Fruit fly (Drosophila melanogaster) whole organism, embryonic: ENCODE data around the gene CG33490.
A peak's percentile ranks its signal among the peaks of the same experiment; 100 is the strongest.

Experiments used
- Bgb ChIP-seq: fragments of 200-800 bp; sonication (Bioruptor generic); IDR thresholded peaks from 2 replicates; pipeline ENCODE4 v1.3.6; 2022; ENCODE audit warnings: missing biosample characterization, missing genetic modification characterization; ENCODE audit not compliant: partially characterized antibody
- Blimp-1 ChIP-seq: fragments of 200-800 bp; sonication (Bioruptor generic); optimal IDR thresholded peaks from 3 replicates; lab custom pipeline; 2018; ENCODE audit warnings: missing biosample characterization, missing genetic modification characterization, mild to moderate bottlenecking, moderate library complexity, missing genetic modification reagents
- CG1024 ChIP-seq: fragments of 200-800 bp; sonication (Bioruptor generic); IDR thresholded peaks from 2 replicates; pipeline ENCODE4 v1.3.6; 2022; ENCODE audit warnings: missing biosample characterization, missing genetic modification characterization
- CG12391 ChIP-seq: fragments of 200-800 bp; sonication (Bioruptor generic); optimal IDR thresholded peaks from 3 replicates; lab custom pipeline; 2018; ENCODE audit warnings: missing biosample characterization, mild to moderate bottlenecking, missing genetic modification characterization, moderate library complexity
- CG13894 ChIP-seq: fragments of 200-800 bp; sonication (Bioruptor generic); optimal IDR thresholded peaks from 3 replicates; lab custom pipeline; 2018; ENCODE audit warnings: missing biosample characterization, mild to moderate bottlenecking, missing genetic modification characterization, moderate library complexity
- CG14710 ChIP-seq: fragments of 200-800 bp; sonication (Bioruptor generic); optimal IDR thresholded peaks from 3 replicates; lab custom pipeline; 2019; ENCODE audit warnings: missing biosample characterization, mild to moderate bottlenecking, missing genetic modification characterization, moderate library complexity
- CG15514 ChIP-seq: fragments of 200-800 bp; sonication (Bioruptor generic); optimal IDR thresholded peaks from 3 replicates; lab custom pipeline; 2017; ENCODE audit warnings: missing biosample characterization, missing genetic modification characterization, mild to moderate bottlenecking, moderate library complexity, missing genetic modification reagents
- CG16815 ChIP-seq: fragments of 200-800 bp; sonication (Bioruptor generic); optimal IDR thresholded peaks from 3 replicates; lab custom pipeline; 2017; ENCODE audit warnings: missing biosample characterization, mild to moderate bottlenecking, missing genetic modification characterization
- CG16863 ChIP-seq: fragments of 200-800 bp; sonication (Bioruptor generic); optimal IDR thresholded peaks from 3 replicates; lab custom pipeline; 2016; ENCODE audit warnings: missing biosample characterization, missing genetic modification characterization
- CG17328 ChIP-seq: fragments of 200-800 bp; sonication (Bioruptor generic); IDR thresholded peaks from 2 replicates; pipeline ENCODE4 v1.3.6; 2022; ENCODE audit warnings: missing biosample characterization, missing genetic modification characterization
- CG17829 ChIP-seq: fragments of 200-800 bp; optimal IDR thresholded peaks from 2 replicates; lab custom pipeline; 2019; ENCODE audit warnings: missing biosample characterization, mild to moderate bottlenecking, missing genetic modification characterization, moderate library complexity
- CG2199 ChIP-seq: fragments of 200-800 bp; sonication (Bioruptor generic); IDR thresholded peaks from 3 replicates; pipeline ENCODE4 v1.3.6; 2022; ENCODE audit warnings: missing biosample characterization, missing genetic modification characterization
- CG30020 ChIP-seq: fragments of 200-800 bp; optimal IDR thresholded peaks from 2 replicates; lab custom pipeline; 2019; ENCODE audit warnings: missing biosample characterization, mild to moderate bottlenecking, missing genetic modification characterization, moderate library complexity
- CG34376 ChIP-seq: fragments of 200-800 bp; sonication (Bioruptor generic); optimal IDR thresholded peaks from 2 replicates; lab custom pipeline; 2018; ENCODE audit warnings: missing biosample characterization, mild to moderate bottlenecking, missing genetic modification characterization
- CG4424 ChIP-seq: fragments of 200-800 bp; sonication (Bioruptor generic); optimal IDR thresholded peaks from 3 replicates; lab custom pipeline; 2016; ENCODE audit warnings: missing biosample characterization, missing genetic modification characterization
- CG5180 ChIP-seq: fragments of 200-800 bp; sonication (Bioruptor generic); optimal IDR thresholded peaks from 3 replicates; lab custom pipeline; 2017; ENCODE audit warnings: missing biosample characterization, missing genetic modification characterization, mild to moderate bottlenecking, moderate library complexity, missing genetic modification reagents
- CG7928 ChIP-seq: fragments of 200-800 bp; sonication (Bioruptor generic); optimal IDR thresholded peaks from 2 replicates; lab custom pipeline; 2017; ENCODE audit warnings: missing biosample characterization, mild to moderate bottlenecking, missing genetic modification characterization
- CG8924 ChIP-seq: fragments of 200-800 bp; optimal IDR thresholded peaks from 3 replicates; lab custom pipeline; 2019; ENCODE audit warnings: missing biosample characterization, mild to moderate bottlenecking, missing genetic modification characterization, moderate library complexity
- CG9932 ChIP-seq: fragments of 200-800 bp; sonication (Bioruptor generic); IDR thresholded peaks from 2 replicates; pipeline ENCODE4 v1.3.6; 2022; ENCODE audit warnings: missing biosample characterization, missing genetic modification characterization
- Deaf1 ChIP-seq: fragments of 200-800 bp; optimal IDR thresholded peaks from 3 replicates; lab custom pipeline; 2019; ENCODE audit warnings: missing biosample characterization, mild to moderate bottlenecking, missing genetic modification characterization, moderate library complexity
- Fer1 ChIP-seq: fragments of 200-800 bp; sonication (Bioruptor generic); optimal IDR thresholded peaks from 2 replicates; lab custom pipeline; 2017; ENCODE audit warnings: missing biosample characterization, mild to moderate bottlenecking, missing genetic modification characterization
- HLH54F ChIP-seq: fragments of 200-800 bp; sonication (Bioruptor generic); optimal IDR thresholded peaks from 3 replicates; lab custom pipeline; 2016; ENCODE audit warnings: missing biosample characterization, missing genetic modification characterization
- Hand ChIP-seq: fragments of 200-800 bp; sonication (Bioruptor generic); optimal IDR thresholded peaks from 2 replicates; lab custom pipeline; 2017; ENCODE audit warnings: mild to moderate bottlenecking, missing biosample characterization, missing genetic modification reagents, missing genetic modification characterization
- Hmr ChIP-seq: fragments of 200-800 bp; sonication (Bioruptor generic); optimal IDR thresholded peaks from 3 replicates; lab custom pipeline; 2017; ENCODE audit warnings: mild to moderate bottlenecking, missing biosample characterization, missing genetic modification reagents, missing genetic modification characterization
- Hsf ChIP-seq: fragments of 200-800 bp; sonication (Bioruptor generic); optimal IDR thresholded peaks from 3 replicates; lab custom pipeline; 2016; ENCODE audit warnings: missing biosample characterization, missing genetic modification characterization
- Jarid2 ChIP-seq: fragments of 200-800 bp; sonication (Bioruptor generic); optimal IDR thresholded peaks from 3 replicates; lab custom pipeline; 2017; ENCODE audit warnings: mild to moderate bottlenecking, missing biosample characterization, missing genetic modification reagents, missing genetic modification characterization
- Nf-YA ChIP-seq: fragments of 200-800 bp; sonication (Bioruptor generic); IDR thresholded peaks from 2 replicates; pipeline ENCODE4 v1.3.6; 2022; ENCODE audit warnings: missing biosample characterization, missing genetic modification characterization
- Ssrp ChIP-seq: fragments of 200-800 bp; sonication (Bioruptor generic); optimal IDR thresholded peaks from 2 replicates; lab custom pipeline; 2018; ENCODE audit warnings: missing biosample characterization, mild to moderate bottlenecking, missing genetic modification characterization, moderate library complexity
- cg ChIP-seq: fragments of 200-800 bp; sonication (Bioruptor generic); optimal IDR thresholded peaks from 3 replicates; lab custom pipeline; 2019; ENCODE audit warnings: missing biosample characterization, mild to moderate bottlenecking, missing genetic modification characterization, moderate library complexity
- fd102C ChIP-seq: fragments of 200-800 bp; sonication (Bioruptor generic); optimal IDR thresholded peaks from 2 replicates; lab custom pipeline; 2018; ENCODE audit warnings: missing biosample characterization, mild to moderate bottlenecking, missing genetic modification characterization, moderate library complexity
- gcm ChIP-seq: fragments of 200-800 bp; sonication (Bioruptor generic); optimal IDR thresholded peaks from 2 replicates; lab custom pipeline; 2019; ENCODE audit warnings: missing biosample characterization, mild to moderate bottlenecking, missing genetic modification characterization, moderate library complexity
- gfzf ChIP-seq: fragments of 200-800 bp; sonication (Bioruptor generic); optimal IDR thresholded peaks from 2 replicates; lab custom pipeline; 2016; ENCODE audit warnings: missing biosample characterization, mild to moderate bottlenecking, missing genetic modification characterization, moderate library complexity
- grau ChIP-seq: fragments of 200-800 bp; optimal IDR thresholded peaks from 3 replicates; lab custom pipeline; 2019; ENCODE audit warnings: missing biosample characterization, mild to moderate bottlenecking, missing genetic modification characterization, moderate library complexity
- hth ChIP-seq: fragments of >200 bp; optimal IDR thresholded peaks from 2 replicates; lab custom pipeline; 2017; ENCODE audit warnings: inconsistent platforms
- inv ChIP-seq: fragments of 200-800 bp; sonication (Bioruptor generic); IDR thresholded peaks from 2 replicates; pipeline ENCODE4 v1.3.6; 2022; ENCODE audit warnings: missing biosample characterization, missing genetic modification characterization; ENCODE audit not compliant: partially characterized antibody
- ken ChIP-seq: fragments of 200-800 bp; sonication (Bioruptor generic); IDR thresholded peaks from 3 replicates; pipeline ENCODE4 v1.3.6; 2022; ENCODE audit warnings: missing biosample characterization, missing genetic modification characterization
- mld ChIP-seq: fragments of 200-800 bp; sonication (Bioruptor generic); IDR thresholded peaks from 3 replicates; pipeline ENCODE4 v1.3.6; 2022; ENCODE audit warnings: missing biosample characterization, missing genetic modification characterization; ENCODE audit not compliant: partially characterized antibody
- oc ChIP-seq: fragments of 200-800 bp; sonication (Bioruptor generic); optimal IDR thresholded peaks from 2 replicates; lab custom pipeline; 2018; ENCODE audit warnings: missing biosample characterization, mild to moderate bottlenecking, missing genetic modification characterization, moderate library complexity
- pb ChIP-seq: fragments of 200-800 bp; sonication (Bioruptor generic); optimal IDR thresholded peaks from 3 replicates; lab custom pipeline; 2016; ENCODE audit warnings: missing biosample characterization, missing genetic modification characterization
- pzg ChIP-seq: fragments of 200-800 bp; sonication (Bioruptor generic); optimal IDR thresholded peaks from 3 replicates; lab custom pipeline; 2018; ENCODE audit warnings: missing biosample characterization, mild to moderate bottlenecking, missing genetic modification characterization, moderate library complexity
- slbo ChIP-seq: fragments of 200-800 bp; sonication (Bioruptor generic); IDR thresholded peaks from 2 replicates; pipeline ENCODE4 v1.3.6; 2022; ENCODE audit warnings: missing biosample characterization, missing genetic modification characterization
- so ChIP-seq: fragments of 200-800 bp; sonication (Bioruptor generic); IDR thresholded peaks from 3 replicates; pipeline ENCODE4 v1.3.6; 2022; ENCODE audit warnings: missing biosample characterization, missing genetic modification characterization
- sqz ChIP-seq: fragments of 200-800 bp; sonication (Bioruptor generic); optimal IDR thresholded peaks from 3 replicates; lab custom pipeline; 2018; ENCODE audit warnings: missing biosample characterization, mild to moderate bottlenecking, missing genetic modification characterization
- tgo ChIP-seq: fragments of 200-800 bp; sonication (Bioruptor generic); IDR thresholded peaks from 3 replicates; pipeline ENCODE4 v1.3.6; 2022; ENCODE audit warnings: missing biosample characterization, missing genetic modification characterization
- tna ChIP-seq: fragments of 200-800 bp; sonication (Bioruptor generic); IDR thresholded peaks from 2 replicates; pipeline ENCODE4 v1.3.6; 2022; ENCODE audit warnings: missing biosample characterization, missing genetic modification characterization; ENCODE audit not compliant: partially characterized antibody
- toy ChIP-seq: fragments of 200-800 bp; sonication (Bioruptor generic); IDR thresholded peaks from 2 replicates; pipeline ENCODE4 v1.3.6; 2022; ENCODE audit warnings: missing biosample characterization, missing genetic modification characterization
- vvl ChIP-seq: fragments of 200-800 bp; sonication (Bioruptor generic); IDR thresholded peaks from 2 replicates; pipeline ENCODE4 v1.3.6; 2022; ENCODE audit warnings: missing biosample characterization, missing genetic modification characterization
- yki ChIP-seq: fragments of >200 bp; optimal IDR thresholded peaks from 3 replicates; lab custom pipeline; 2018

Gene CG33490

DNA sequence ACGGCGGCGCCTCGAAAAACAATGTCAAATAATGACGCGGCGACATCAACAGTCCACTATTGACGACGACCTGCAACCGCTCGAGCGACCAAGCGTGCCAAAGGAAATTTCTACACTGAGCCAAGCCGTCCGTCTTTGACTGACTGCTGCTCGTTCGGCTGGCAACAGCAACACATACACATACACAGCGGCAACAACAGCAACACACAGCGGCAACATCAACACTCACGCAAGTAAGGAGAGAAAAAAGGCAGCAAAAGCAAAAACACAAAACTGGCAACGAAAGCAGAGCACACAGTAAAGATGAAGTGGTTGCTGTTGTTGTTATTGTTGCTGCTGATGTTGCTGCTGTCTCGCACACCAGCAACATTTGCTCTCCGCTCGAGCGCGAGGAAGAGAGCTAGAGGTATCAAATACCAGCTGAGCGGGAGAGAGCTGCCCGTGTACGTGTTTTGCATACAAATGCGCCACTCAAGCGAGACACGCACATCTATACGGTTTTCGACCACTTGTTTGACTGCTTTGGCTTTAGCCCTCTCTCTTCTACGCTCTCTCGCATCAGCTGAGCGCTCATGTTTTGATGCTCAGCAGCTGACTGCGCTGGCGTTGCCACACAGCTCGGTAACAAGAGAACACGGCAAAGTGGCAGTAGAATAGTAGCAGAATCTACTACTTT, 21.3 kb downstream of the CG33490 start (continued):
- peak; percentile 12 for TF ChIP-seq pb (GFP tag; lab: Kevin White, UChicago)
- peak; percentile 29; the same call in 1 of the 2 replicates for TF ChIP-seq slbo
- TF ChIP-seq Bgb, result peak; percentile 43; the same call in 1 of the 2 replicates
- peak; percentile 28 for TF ChIP-seq pzg (GFP tag; lab: Kevin White, UChicago)
- TF ChIP-seq toy, result 0 out of 2 replicates have a peak, but pooled peaks have one; percentile 6
- TF ChIP-seq CG5180 (GFP tag; lab: Kevin White, UChicago), result peak; percentile 75
- TF ChIP-seq CG2199, result peak; percentile 74; the same call in 1 of the 3 replicates
- TF ChIP-seq yki (lab: Kevin White, UChicago), result peak; percentile 96
- peak; percentile 23; the same call in 1 of the 2 replicates for TF ChIP-seq inv (GFP tag; lab: Robert Waterston, UW)
- TF ChIP-seq ken (GFP tag; lab: Robert Waterston, UW), result 0 out of 3 replicates have a peak, but pooled peaks have one; percentile 40
- TF ChIP-seq CG16815 (GFP tag; lab: Kevin White, UChicago), result no peak
- peak; percentile 85; the same call in 1 of the 2 replicates for TF ChIP-seq vvl (GFP tag; lab: Robert Waterston, UW)
- peak; percentile 15 for TF ChIP-seq CG15514 (GFP tag; lab: Kevin White, UChicago)
- TF ChIP-seq sqz, result peak; percentile 42
- peak; percentile 64 for TF ChIP-seq Fer1 (GFP tag; lab: Kevin White, UChicago)
- TF ChIP-seq fd102C (GFP tag; lab: Kevin White, UChicago), result no peak
- peak; percentile 19; the same call in 1 of the 2 replicates for TF ChIP-seq CG9932 (GFP tag; lab: Robert Waterston, UW)
- TF ChIP-seq Nf-YA, result no peak
- peak; percentile 56 for TF ChIP-seq gcm (GFP tag; lab: Kevin White, UChicago)
- TF ChIP-seq CG13894, result peak; percentile 69
- peak; percentile 96 for TF ChIP-seq Jarid2
- peak; percentile 72 for TF ChIP-seq Hand (GFP tag; lab: Kevin White, UChicago)
- TF ChIP-seq Hmr (GFP tag; lab: Kevin White, UChicago), result peak; percentile 63
- TF ChIP-seq CG34376 (GFP tag; lab: Kevin White, UChicago), result peak; percentile 78
- TF ChIP-seq CG7928 (GFP tag; lab: Kevin White, UChicago), result no peak
- peak; percentile 3 for TF ChIP-seq CG14710 (tag; lab: Kevin White, UChicago)
- TF ChIP-seq CG8924, result peak; percentile 29
- peak; percentile 10 for TF ChIP-seq CG12391
- peak; percentile 76 for TF ChIP-seq Deaf1 (tag; lab: Kevin White, UChicago)
- no peak for TF ChIP-seq CG16863 (GFP tag; lab: Kevin White, UChicago)
- no peak for TF ChIP-seq tgo
- peak; percentile 100 for TF ChIP-seq cg (GFP tag; lab: Kevin White, UChicago)
- peak; percentile 39 for TF ChIP-seq oc (tag; lab: Kevin White, UChicago)
- peak; percentile 32 for TF ChIP-seq Blimp-1 (GFP tag; lab: Kevin White, UChicago)
- no peak for TF ChIP-seq gfzf (GFP tag; lab: Kevin White, UChicago)
- 0 out of 2 replicates have a peak, but pooled peaks have one; percentile 6 for TF ChIP-seq CG1024 (GFP tag; lab: Robert Waterston, UW)
- TF ChIP-seq HLH54F, result no peak
- TF ChIP-seq Ssrp, result no peak
- TF ChIP-seq tna, result peak; percentile 34; the same call in 1 of the 2 replicates
- no peak for TF ChIP-seq hth (lab: Kevin White, UChicago)
- no peak for TF ChIP-seq Hsf (GFP tag; lab: Kevin White, UChicago)
- peak; percentile 100 for TF ChIP-seq CG4424 (GFP tag; lab: Kevin White, UChicago)
- no peak for TF ChIP-seq CG30020
- peak; percentile 63; the same call in 1 of the 3 replicates for TF ChIP-seq mld (GFP tag; lab: Robert Waterston, UW)
- peak; percentile 62 for TF ChIP-seq CG17829
- 0 out of 2 replicates have a peak, but pooled peaks have one; percentile 11 for TF ChIP-seq CG17328 (GFP tag; lab: Robert Waterston, UW)
- peak; percentile 18 for TF ChIP-seq grau (tag; lab: Kevin White, UChicago)
- TF ChIP-seq so (GFP tag; lab: Robert Waterston, UW), result peak; percentile 79; the same call in 2 of the 3 replicates
